Fruit fly (Drosophila melanogaster): ENCODE data around the gene CG42460.

CG42460 gene

DNA sequence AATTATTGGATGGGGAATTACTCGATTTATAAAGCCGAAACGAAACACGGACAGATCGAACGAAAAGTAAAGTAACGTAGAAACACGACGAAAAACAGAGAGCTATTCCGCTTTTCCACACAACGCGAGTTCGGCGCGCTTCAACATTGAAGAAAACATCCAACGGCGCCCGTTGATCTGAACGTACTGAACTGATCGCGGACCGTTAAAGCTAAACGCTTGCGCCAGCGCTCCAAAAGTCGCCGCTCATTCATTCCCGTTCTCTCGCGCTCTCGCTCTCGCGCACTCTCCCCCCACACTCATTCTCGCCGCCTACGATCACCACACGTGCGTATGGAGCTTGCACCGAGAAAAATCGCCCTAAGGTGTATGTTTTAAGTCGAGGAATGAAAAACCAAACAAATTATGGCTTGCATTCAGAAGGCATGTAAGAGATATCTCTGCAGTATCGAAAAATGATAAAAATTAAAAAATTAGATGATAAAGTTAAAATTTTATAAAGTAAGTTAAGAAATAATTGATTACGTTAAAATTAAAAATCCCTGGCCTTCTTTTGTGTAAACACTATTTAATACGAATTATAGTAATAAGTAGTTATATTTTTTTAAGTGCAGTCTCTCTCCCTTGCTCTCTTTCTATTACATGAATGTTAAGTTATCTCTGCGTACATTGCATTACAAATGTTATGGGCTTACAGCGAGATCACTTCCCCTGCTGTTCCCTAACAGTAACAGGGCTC lies 33.5 kb downstream of the CG42460 start, which contains the start of gene E23 (continued):
- peak; percentile 96 for TF ChIP-seq CG11247 (GFP tag; IDR thresholded peaks at IDR 0.05)
- TF ChIP-seq MBD-R2 (GFP tag; IDR thresholded peaks at IDR 0.05) = peak; percentile 92
- TF ChIP-seq CG11723 (GFP tag; optimal IDR thresholded peaks at IDR 0.05) = peak; percentile 99
- TF ChIP-seq CG4730 (GFP tag; IDR thresholded peaks at IDR 0.05) = peak; percentile 96
- peak; percentile 93 for TF ChIP-seq CG5180 (GFP tag; optimal IDR thresholded peaks at IDR 0.05)
- peak; percentile 99 for TF ChIP-seq CG10979 (tag; optimal IDR thresholded peaks at IDR 0.05)
- peak; percentile 99 for TF ChIP-seq HHEX (GFP tag; optimal IDR thresholded peaks at IDR 0.05)
- TF ChIP-seq D (optimal IDR thresholded peaks at IDR 0.05) = no peak
- TF ChIP-seq D (GFP tag; optimal IDR thresholded peaks at IDR 0.05) = peak; percentile 99
- no peak for TF ChIP-seq Doc3 (GFP tag; IDR thresholded peaks at IDR 0.05; ENCODE audit: partially characterized antibody)
- peak; percentile 98 for TF ChIP-seq CG11504 (tag; optimal IDR thresholded peaks at IDR 0.05)
- peak; percentile 96 for TF ChIP-seq rib (GFP tag; IDR thresholded peaks at IDR 0.05)
- peak; percentile 98 for TF ChIP-seq Meics (GFP tag; optimal IDR thresholded peaks at IDR 0.05)
- peak; percentile 98 for TF ChIP-seq Abd-B (GFP tag; optimal IDR thresholded peaks at IDR 0.05)
- peak; percentile 96 for TF ChIP-seq C15 (GFP tag; IDR thresholded peaks at IDR 0.05)
- peak; percentile 97 for TF ChIP-seq Fer3 (tag; optimal IDR thresholded peaks at IDR 0.05)
- TF ChIP-seq pb (GFP tag; optimal IDR thresholded peaks at IDR 0.05) = peak; percentile 84
- peak; percentile 84 for TF ChIP-seq sima (GFP tag; optimal IDR thresholded peaks at IDR 0.05)
- peak; percentile 95 for TF ChIP-seq CG7357 (GFP tag; IDR thresholded peaks at IDR 0.05)
- peak; percentile 99 for TF ChIP-seq oc (tag; optimal IDR thresholded peaks at IDR 0.05)
- peak; percentile 96 for TF ChIP-seq onecut (GFP tag; IDR thresholded peaks at IDR 0.05)
- TF ChIP-seq Bgb (GFP tag; IDR thresholded peaks at IDR 0.05; ENCODE audit: partially characterized antibody) = peak; percentile 78
- peak; percentile 98 for TF ChIP-seq esg (GFP tag; conservative IDR thresholded peaks at IDR 0.05)
- peak; percentile 96 for TF ChIP-seq CG6765 (GFP tag; optimal IDR thresholded peaks at IDR 0.05)
- no peak for TF ChIP-seq pan (optimal IDR thresholded peaks at IDR 0.05)
- TF ChIP-seq pan (GFP tag; optimal IDR thresholded peaks at IDR 0.05 in 1 of 2, IDR thresholded peaks at IDR 0.05 in 1 of 2) = peak in 1 of 2 experiments; percentile 98
- TF ChIP-seq CG2129 (GFP tag; IDR thresholded peaks at IDR 0.05; ENCODE audit: partially characterized antibody) = no peak
- peak; percentile 98 for TF ChIP-seq so (GFP tag; IDR thresholded peaks at IDR 0.05)
- peak; percentile 93 for TF ChIP-seq dimm (GFP tag; IDR thresholded peaks at IDR 0.05)
- TF ChIP-seq toy (GFP tag; IDR thresholded peaks at IDR 0.05) = peak; percentile 94
- TF ChIP-seq emc (GFP tag; optimal IDR thresholded peaks at IDR 0.05) = peak; percentile 91
- TF ChIP-seq zfh1 (GFP tag; IDR thresholded peaks at IDR 0.05) = peak; percentile 98
- peak; percentile 75 for TF ChIP-seq grn (GFP tag; optimal IDR thresholded peaks at IDR 0.05)
- TF ChIP-seq gt (GFP tag; IDR thresholded peaks at IDR 0.05) = peak; percentile 91
- peak; percentile 95 for TF ChIP-seq CG3838 (GFP tag; optimal IDR thresholded peaks at IDR 0.05)
- TF ChIP-seq luna (GFP tag; optimal IDR thresholded peaks at IDR 0.05) = peak; percentile 80
- TF ChIP-seq gcm2 (GFP tag; optimal IDR thresholded peaks at IDR 0.05) = peak; percentile 93
- peak; percentile 98 for TF ChIP-seq CG1233 (GFP tag; optimal IDR thresholded peaks at IDR 0.05)
- peak; percentile 98 for TF ChIP-seq CG3847 (GFP tag; IDR thresholded peaks at IDR 0.05)
- TF ChIP-seq lola (GFP tag; optimal IDR thresholded peaks at IDR 0.05) = peak in 1 of 3 experiments; percentile 100
- peak; percentile 97 for TF ChIP-seq nau (GFP tag; optimal IDR thresholded peaks at IDR 0.05)
- TF ChIP-seq CG8089 (GFP tag; optimal IDR thresholded peaks at IDR 0.05) = peak; percentile 92
- peak; percentile 77 for TF ChIP-seq Myb (GFP tag; optimal IDR thresholded peaks at IDR 0.05)
- TF ChIP-seq CG14014 (GFP tag; IDR thresholded peaks at IDR 0.05) = peak; percentile 98
- TF ChIP-seq CG16779 (GFP tag; IDR thresholded peaks at IDR 0.05) = peak; percentile 94
- TF ChIP-seq CG42726 (GFP tag; IDR thresholded peaks at IDR 0.05; ENCODE audit: partially characterized antibody) = peak; percentile 58
- TF ChIP-seq ara (GFP tag; IDR thresholded peaks at IDR 0.05) = peak; percentile 96
- TF ChIP-seq CG1792 (GFP tag; optimal IDR thresholded peaks at IDR 0.05) = peak; percentile 86
- peak; percentile 99 for TF ChIP-seq CG30403 (GFP tag; optimal IDR thresholded peaks at IDR 0.05)
- peak; percentile 98 for TF ChIP-seq CG6689 (GFP tag; IDR thresholded peaks at IDR 0.05)
